Worm (Caenorhabditis elegans) whole organism, L3 larva: ENCODE results near the gene F08C6.18.

Source experiments
- ceh-82 ChIP-seq: fragments of 150-350 bp; optimal IDR thresholded peaks from 2 replicates; lab custom pipeline; 2014; ENCODE audit warnings: missing biosample characterization, missing genetic modification characterization
- elt-2 ChIP-seq: sonication (generic microtip); optimal IDR thresholded peaks from 2 replicates; lab custom pipeline; 2016; ENCODE audit warnings: missing genetic modification reagents, mild to moderate bottlenecking, missing genetic modification characterization, missing compliant biosample characterization
- fos-1 ChIP-seq: fragments of 150-350 bp; optimal IDR thresholded peaks from 2 replicates; lab custom pipeline; 2014; ENCODE audit warnings: missing biosample characterization, missing genetic modification characterization
- lin-15B ChIP-seq: fragments of 150-350 bp; optimal IDR thresholded peaks from 2 replicates; lab custom pipeline; 2014; ENCODE audit warnings: missing biosample characterization, missing genetic modification characterization
- nhr-12 ChIP-seq: fragments of 150-350 bp; optimal IDR thresholded peaks from 2 replicates; lab custom pipeline; 2014; ENCODE audit warnings: missing biosample characterization, missing genetic modification characterization
- nhr-23 ChIP-seq: fragments of 150-350 bp; optimal IDR thresholded peaks from 2 replicates; lab custom pipeline; 2014; ENCODE audit warnings: missing biosample characterization, missing genetic modification reagents, missing genetic modification characterization
- nhr-237 ChIP-seq: fragments of 150-350 bp; optimal IDR thresholded peaks from 2 replicates; lab custom pipeline; 2014; ENCODE audit warnings: missing biosample characterization, missing genetic modification characterization
- nhr-25 ChIP-seq: sonication (generic microtip); optimal IDR thresholded peaks from 2 replicates; lab custom pipeline; 2017; ENCODE audit warnings: missing biosample characterization, missing genetic modification characterization
- pha-4 ChIP-seq: fragments of 150-350 bp; optimal IDR thresholded peaks from 2 replicates; lab custom pipeline; 2014; ENCODE audit warnings: missing biosample characterization, missing genetic modification reagents, missing genetic modification characterization
- pqm-1 ChIP-seq: fragments of 150-350 bp; optimal IDR thresholded peaks from 2 replicates; lab custom pipeline; 2017; ENCODE audit warnings: missing biosample characterization, missing genetic modification characterization, inconsistent platforms
- skn-1 ChIP-seq: fragments of 150-350 bp; optimal IDR thresholded peaks from 2 replicates; lab custom pipeline; 2014; ENCODE audit warnings: missing biosample characterization, missing genetic modification characterization
- snpc-4 ChIP-seq: fragments of 150-350 bp; optimal IDR thresholded peaks from 2 replicates; lab custom pipeline; 2014; ENCODE audit warnings: missing biosample characterization, missing genetic modification characterization
- unc-62 ChIP-seq: fragments of 150-350 bp; sonication (generic microtip); optimal IDR thresholded peaks from 4 replicates; lab custom pipeline; 2014; ENCODE audit warnings: missing biosample characterization, missing genetic modification reagents, missing genetic modification characterization

ce11 chrX:7572057-7572456 lies 1.4 kb downstream of the F08C6.18 start, which contains the start of gene pcyt-1:
- TF ChIP-seq nhr-12 (no peak), lin-15B (tag; lab: Kevin White, UChicago) (no peak), nhr-23 (no peak), nhr-25 (tag; lab: Kevin White, UChicago) (no peak), pqm-1 (no peak), nhr-237 (tag; lab: Kevin White, UChicago) (no peak), ceh-82 (no peak), snpc-4 (no peak), pha-4 (tag; lab: Kevin White, UChicago) (no peak), fos-1 (tag; lab: Kevin White, UChicago) (no peak), unc-62 (GFP tag; lab: Kevin White, UChicago) (no peak), skn-1 (tag; lab: Kevin White, UChicago) (no peak), elt-2 (no peak)
